Worm (Caenorhabditis elegans) whole organism, L2 larva: ENCODE results near the gene cec-3.

Experiments used
- C34F6.9 ChIP-seq: fragments of 150-350 bp; optimal IDR thresholded peaks from 2 replicates; lab custom pipeline; 2014; ENCODE audit warnings: missing biosample characterization, missing genetic modification characterization
- R02D3.7 ChIP-seq: fragments of 150-350 bp; optimal IDR thresholded peaks from 2 replicates; lab custom pipeline; 2014; ENCODE audit warnings: missing biosample characterization, missing genetic modification characterization
- ZK546.5 ChIP-seq: sonication (generic microtip); optimal IDR thresholded peaks from 2 replicates; lab custom pipeline; 2017; ENCODE audit warnings: missing biosample characterization, missing genetic modification characterization
- alr-1 ChIP-seq: fragments of 150-350 bp; optimal IDR thresholded peaks from 2 replicates; lab custom pipeline; 2014; ENCODE audit warnings: missing biosample characterization, missing genetic modification characterization
- aly-2 ChIP-seq: fragments of 150-350 bp; optimal IDR thresholded peaks from 2 replicates; lab custom pipeline; 2014; ENCODE audit warnings: missing biosample characterization, missing genetic modification characterization
- crh-2 ChIP-seq: sonication (generic microtip); optimal IDR thresholded peaks from 2 replicates; lab custom pipeline; 2017; ENCODE audit warnings: missing biosample characterization, missing genetic modification characterization
- dmd-4 ChIP-seq: sonication (generic microtip); optimal IDR thresholded peaks from 2 replicates; lab custom pipeline; 2017; ENCODE audit warnings: missing biosample characterization, missing genetic modification characterization
- egl-27 ChIP-seq: sonication (generic microtip); optimal IDR thresholded peaks from 3 replicates; lab custom pipeline; 2017; ENCODE audit warnings: missing biosample characterization, missing genetic modification reagents, missing genetic modification characterization
- elt-1 ChIP-seq: fragments of 150-350 bp; optimal IDR thresholded peaks from 2 replicates; lab custom pipeline; 2014; ENCODE audit warnings: missing biosample characterization, missing genetic modification characterization
- elt-3 ChIP-seq: sonication (generic microtip); optimal IDR thresholded peaks from 2 replicates; lab custom pipeline; 2017; ENCODE audit warnings: missing biosample characterization, missing genetic modification characterization
- fos-1 ChIP-seq: fragments of 150-350 bp; optimal IDR thresholded peaks from 2 replicates; lab custom pipeline; 2014; ENCODE audit warnings: missing biosample characterization, missing genetic modification characterization
- gmeb-1 ChIP-seq: fragments of 150-350 bp; optimal IDR thresholded peaks from 2 replicates; lab custom pipeline; 2014; ENCODE audit warnings: missing biosample characterization, missing genetic modification characterization
- lin-11 ChIP-seq: fragments of 150-350 bp; sonication (generic microtip); optimal IDR thresholded peaks from 2 replicates; lab custom pipeline; 2014; ENCODE audit warnings: missing biosample characterization, missing genetic modification characterization, inconsistent platforms, mixed read lengths
- lin-13 ChIP-seq: fragments of 150-350 bp; optimal IDR thresholded peaks from 2 replicates; lab custom pipeline; 2014; ENCODE audit warnings: missing biosample characterization, missing genetic modification reagents, missing genetic modification characterization
- lin-39 ChIP-seq: fragments of 150-350 bp; optimal IDR thresholded peaks from 2 replicates; lab custom pipeline; 2014; ENCODE audit warnings: missing biosample characterization, missing genetic modification reagents, missing genetic modification characterization
- lsy-2 ChIP-seq, 2 experiments: fragments of 150-350 bp in 1 of 2; sonication (generic microtip) in 1 of 2; optimal IDR thresholded peaks; 2 replicates each; lab custom pipeline; 2014 to 2017; ENCODE audit warnings: missing biosample characterization in 2 of 2, missing genetic modification characterization in 2 of 2
- mbf-1 ChIP-seq: sonication (generic microtip); optimal IDR thresholded peaks from 2 replicates; lab custom pipeline; 2017; ENCODE audit warnings: missing biosample characterization, missing genetic modification characterization
- mdl-1 ChIP-seq, 2 experiments: fragments of 150-350 bp in 1 of 2; sonication (generic microtip) in 1 of 2; optimal IDR thresholded peaks; 2 replicates each; lab custom pipeline; 2017; ENCODE audit warnings: missing biosample characterization in 2 of 2, missing genetic modification characterization in 2 of 2
- nhr-10 ChIP-seq: sonication (generic microtip); optimal IDR thresholded peaks from 2 replicates; lab custom pipeline; 2017; ENCODE audit warnings: missing biosample characterization, missing genetic modification characterization
- nhr-11 ChIP-seq: fragments of 150-350 bp; optimal IDR thresholded peaks from 2 replicates; lab custom pipeline; 2014; ENCODE audit warnings: missing biosample characterization, missing genetic modification characterization
- nhr-12 ChIP-seq: fragments of 150-350 bp; optimal IDR thresholded peaks from 2 replicates; lab custom pipeline; 2014; ENCODE audit warnings: missing biosample characterization, missing genetic modification characterization
- nhr-129 ChIP-seq: fragments of 150-350 bp; optimal IDR thresholded peaks from 2 replicates; lab custom pipeline; 2014; ENCODE audit warnings: missing biosample characterization, missing genetic modification characterization
- nhr-23 ChIP-seq: fragments of 150-350 bp; optimal IDR thresholded peaks from 2 replicates; lab custom pipeline; 2014; ENCODE audit warnings: missing biosample characterization, missing genetic modification reagents, missing genetic modification characterization
- nhr-237 ChIP-seq: fragments of 150-350 bp; optimal IDR thresholded peaks from 2 replicates; lab custom pipeline; 2014; ENCODE audit warnings: missing biosample characterization, missing genetic modification characterization
- nhr-25 ChIP-seq: fragments of 150-350 bp; sonication (generic microtip); optimal IDR thresholded peaks from 3 replicates; lab custom pipeline; 2014; ENCODE audit warnings: missing biosample characterization, missing genetic modification characterization
- peb-1 ChIP-seq: fragments of 150-350 bp; optimal IDR thresholded peaks from 2 replicates; lab custom pipeline; 2014; ENCODE audit warnings: missing biosample characterization, missing genetic modification characterization
- sem-4 ChIP-seq: fragments of 150-350 bp; optimal IDR thresholded peaks from 2 replicates; lab custom pipeline; 2014; ENCODE audit warnings: missing biosample characterization, missing genetic modification reagents, missing genetic modification characterization
- sma-3 ChIP-seq: sonication (generic microtip); optimal IDR thresholded peaks from 2 replicates; lab custom pipeline; 2016; ENCODE audit warnings: missing genetic modification reagents, missing genetic modification characterization, missing compliant biosample characterization
- sma-9 ChIP-seq, 2 experiments: fragments of 150-350 bp in 1 of 2; sonication (generic microtip) in 1 of 2; optimal IDR thresholded peaks; 2 replicates each; lab custom pipeline; 2014 to 2016; ENCODE audit warnings: missing genetic modification characterization in 2 of 2, mild to moderate bottlenecking in 1 of 2, missing biosample characterization in 1 of 2, missing compliant biosample characterization in 1 of 2, missing genetic modification reagents in 1 of 2, moderate library complexity in 1 of 2
- snpc-4 ChIP-seq: fragments of 150-350 bp; optimal IDR thresholded peaks from 2 replicates; lab custom pipeline; 2014; ENCODE audit warnings: missing biosample characterization, missing genetic modification characterization
- unc-39 ChIP-seq: fragments of 150-350 bp; optimal IDR thresholded peaks from 2 replicates; lab custom pipeline; 2014; ENCODE audit warnings: missing biosample characterization, missing genetic modification characterization
- unc-55 ChIP-seq: fragments of 150-350 bp; sonication (generic microtip); optimal IDR thresholded peaks from 3 replicates; lab custom pipeline; 2014; ENCODE audit warnings: missing biosample characterization, missing genetic modification reagents, missing genetic modification characterization
- unc-62 ChIP-seq: fragments of 150-350 bp; optimal IDR thresholded peaks from 2 replicates; lab custom pipeline; 2014; ENCODE audit warnings: missing biosample characterization, missing genetic modification reagents, missing genetic modification characterization
- zag-1 ChIP-seq: fragments of 150-350 bp; optimal IDR thresholded peaks from 2 replicates; lab custom pipeline; 2014; ENCODE audit warnings: missing biosample characterization, missing genetic modification characterization
- ztf-1 ChIP-seq: fragments of 200-800 bp; sonication (Bioruptor generic); conservative IDR thresholded peaks from 2 replicates; pipeline ENCODE4 v1.3.6; 2022; ENCODE audit warnings: missing genetic modification characterization, missing compliant biosample characterization
- ztf-11 ChIP-seq: sonication (generic microtip); optimal IDR thresholded peaks from 2 replicates; lab custom pipeline; 2017; ENCODE audit warnings: missing biosample characterization, missing genetic modification characterization
- ztf-4 ChIP-seq: fragments of 150-350 bp; optimal IDR thresholded peaks from 2 replicates; lab custom pipeline; 2014; ENCODE audit warnings: missing biosample characterization, missing genetic modification characterization

cec-3 gene

DNA sequence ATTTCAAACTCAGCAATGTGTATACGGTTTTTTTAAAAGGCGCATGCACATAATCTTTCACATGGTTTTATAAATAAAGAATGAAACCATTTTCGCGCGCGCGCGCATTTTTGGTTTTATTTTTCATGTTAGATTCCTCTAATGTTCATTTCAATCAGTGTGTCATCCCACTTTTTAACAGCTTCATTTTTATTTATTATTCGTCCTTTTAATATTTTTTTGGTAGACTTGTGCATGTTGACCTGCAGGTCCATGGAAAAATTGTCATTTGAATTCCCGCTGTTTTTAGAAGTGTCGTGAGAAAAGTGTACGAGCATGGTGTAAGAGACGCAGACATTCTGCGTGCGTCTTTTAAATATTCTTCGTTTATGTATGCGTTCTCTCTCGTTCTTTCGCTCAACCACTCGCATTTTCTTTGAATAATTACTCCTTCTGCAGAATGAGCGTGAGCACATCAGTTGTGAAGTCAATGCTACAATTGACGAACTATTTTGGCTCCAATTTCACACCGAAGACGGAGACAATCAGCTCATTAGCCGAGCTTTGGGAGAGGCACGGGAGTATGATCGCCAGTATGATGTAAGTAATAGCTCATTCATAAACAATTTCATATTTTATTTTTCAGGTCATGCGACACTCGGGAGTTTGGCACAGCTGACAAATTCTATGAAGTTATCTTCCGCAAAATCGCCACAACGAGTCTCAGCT, 3.0 kb upstream of the cec-3 start, which contains the start of gene lin-5:
lin-5 (plus strand) TSS at position 354 of the 708 bp plus-strand sequence.
- TF ChIP-seq zag-1 (no peak), elt-1 (tag; lab: Kevin White, UChicago) (no peak), crh-2 (tag; lab: Kevin White, UChicago) (peak; percentile 69), ztf-4 (no peak), gmeb-1 (tag; lab: Kevin White, UChicago) (peak; percentile 71), unc-39 (tag; lab: Kevin White, UChicago) (no peak), ztf-11 (tag; lab: Kevin White, UChicago) (no peak), lsy-2 (tag; optimal IDR thresholded peaks at IDR 0.05; lab: Kevin White, UChicago) (peak in 1 of 2 experiments; percentile 79), fos-1 (tag; lab: Kevin White, UChicago) (peak; percentile 16), nhr-23 (tag; lab: Kevin White, UChicago) (no peak), lin-13 (GFP tag; lab: Kevin White, UChicago) (peak; percentile 58), nhr-10 (no peak), sma-9 (GFP tag; optimal IDR thresholded peaks at IDR 0.05; lab: Kevin White, UChicago) (peak; percentile 41), sma-9 (tag; optimal IDR thresholded peaks at IDR 0.05; lab: Kevin White, UChicago) (no peak), snpc-4 (no peak), nhr-12 (tag; lab: Kevin White, UChicago) (no peak), C34F6.9 (peak; percentile 82), sem-4 (tag; lab: Kevin White, UChicago) (peak; percentile 4), unc-55 (GFP tag; lab: Kevin White, UChicago) (peak; percentile 89), nhr-129 (peak; percentile 74)

DNA sequence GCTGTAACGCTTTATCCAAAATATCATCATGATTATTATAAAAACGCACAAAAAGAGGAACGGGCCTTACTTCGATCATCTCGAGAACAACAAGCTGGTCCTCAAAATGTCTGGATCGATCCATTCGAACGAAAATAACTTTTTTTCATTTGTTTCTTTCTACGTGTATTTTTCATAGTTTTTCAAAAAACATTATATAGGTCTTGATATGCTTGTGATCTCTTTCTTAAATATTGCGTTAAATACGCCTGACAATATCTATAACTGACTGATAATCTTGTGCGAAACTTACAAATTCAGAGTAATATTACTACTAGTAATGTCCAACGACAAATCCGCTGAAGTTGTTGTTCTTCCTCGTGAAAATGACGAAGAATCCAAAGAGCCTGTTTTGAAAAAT, 701 bp upstream of the cec-3 start, which contains the start of gene sds-22:
sds-22 (plus strand) TSS at position 301 of the 400 bp plus-strand sequence.
- TF ChIP-seq zag-1: no peak
- no peak for TF ChIP-seq mdl-1 (tag; optimal IDR thresholded peaks at IDR 0.05; lab: Kevin White, UChicago)
- no peak for TF ChIP-seq R02D3.7
- TF ChIP-seq aly-2 (tag; lab: Kevin White, UChicago): no peak
- TF ChIP-seq nhr-237 (tag; lab: Kevin White, UChicago): no peak
- TF ChIP-seq nhr-12 (tag; lab: Kevin White, UChicago): no peak
- no peak for TF ChIP-seq lsy-2 (tag; optimal IDR thresholded peaks at IDR 0.05; lab: Kevin White, UChicago)
- TF ChIP-seq lin-11 (tag; lab: Kevin White, UChicago): no peak
- TF ChIP-seq elt-1 (tag; lab: Kevin White, UChicago): no peak
- no peak for TF ChIP-seq nhr-23 (tag; lab: Kevin White, UChicago)
- TF ChIP-seq alr-1 (tag; lab: Kevin White, UChicago): no peak
- TF ChIP-seq elt-3 (tag; lab: Kevin White, UChicago): no peak
- no peak for TF ChIP-seq dmd-4
- no peak for TF ChIP-seq peb-1
- TF ChIP-seq sma-3: no peak

DNA sequence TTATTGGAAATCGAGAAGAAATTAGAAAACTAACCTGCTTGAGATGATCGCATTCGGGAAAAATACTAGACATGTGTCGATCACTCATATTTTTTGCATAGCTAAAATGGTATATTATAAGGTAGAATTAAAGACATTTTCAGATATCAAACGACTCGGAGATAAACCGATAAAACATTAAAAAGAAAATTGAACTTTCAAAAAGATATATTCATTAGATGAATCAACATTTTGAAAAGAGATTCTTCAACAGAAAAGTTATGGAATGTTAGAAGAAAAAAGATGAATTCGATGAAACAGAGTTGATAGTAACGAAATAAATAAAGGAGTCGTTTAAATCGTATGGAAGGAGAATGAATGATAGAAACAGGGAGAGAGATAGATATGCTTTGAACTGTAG, 1.8 kb downstream of the cec-3 start, which contains the start of gene mdmh-35:
mdmh-35 (minus strand) TSS at position 101 of the 400 bp plus-strand sequence.
- TF ChIP-seq alr-1 (tag; lab: Kevin White, UChicago) (no peak), unc-62 (GFP tag; lab: Kevin White, UChicago) (no peak), nhr-129 (no peak), dmd-4 (no peak), mbf-1 (tag; lab: Kevin White, UChicago) (no peak), egl-27 (tag; lab: Kevin White, UChicago) (no peak), nhr-11 (no peak), ZK546.5 (tag; lab: Kevin White, UChicago) (no peak), lsy-2 (tag; optimal IDR thresholded peaks at IDR 0.05; lab: Kevin White, UChicago) (no peak), C34F6.9 (no peak), lin-11 (tag; lab: Kevin White, UChicago) (no peak), peb-1 (no peak), ztf-11 (tag; lab: Kevin White, UChicago) (no peak), nhr-25 (tag; lab: Kevin White, UChicago) (no peak), aly-2 (tag; lab: Kevin White, UChicago) (no peak), zag-1 (no peak), ztf-1 (GFP tag; lab: Robert Waterston, UW) (no peak), lin-39 (no peak), lin-13 (GFP tag; lab: Kevin White, UChicago) (no peak)
